Worm (Caenorhabditis elegans): ENCODE measurements around the gene F01G4.6.

DNA sequence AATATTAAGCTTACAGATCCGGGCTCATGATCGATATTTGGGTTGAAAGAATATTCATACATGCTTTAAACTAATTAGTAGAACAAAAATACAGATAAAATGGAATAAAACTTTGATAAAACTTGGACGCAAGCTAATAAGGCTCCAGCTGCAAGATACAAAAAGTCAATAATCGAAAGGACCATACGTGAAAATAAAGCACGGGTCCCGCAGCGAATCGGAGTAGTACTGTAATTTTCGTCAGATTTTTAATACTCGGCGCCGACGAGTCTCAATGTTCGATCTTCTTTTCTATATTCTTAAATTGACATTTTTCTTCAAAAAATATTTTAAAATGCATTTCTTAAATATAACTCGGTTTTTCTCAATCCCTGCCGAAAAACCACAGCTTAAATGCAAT, 24.6 kb downstream of the F01G4.6 start, which contains the start of gene spo-11:
- TF ChIP-seq mdl-1 (tag; optimal IDR thresholded peaks at IDR 0.05), result no peak
- no peak for TF ChIP-seq egl-27 (tag; optimal IDR thresholded peaks at IDR 0.05)
- no peak for TF ChIP-seq R02D3.7 (tag; optimal IDR thresholded peaks at IDR 0.05)
- TF ChIP-seq lin-13 (GFP tag; optimal IDR thresholded peaks at IDR 0.05), result no peak

All from whole organism, L2 larva.